Fruit fly (Drosophila melanogaster) whole organism, prepupa: ENCODE data around the gene Ugt37A2.

Source experiments
- Blimp-1 ChIP-seq: fragments of 200-800 bp; sonication (Bioruptor generic); optimal IDR thresholded peaks from 3 replicates; lab custom pipeline; 2017; ENCODE audit warnings: missing biosample characterization, missing genetic modification characterization, mild to moderate bottlenecking, moderate library complexity, missing genetic modification reagents
- CG10631 ChIP-seq: fragments of 200-800 bp; sonication (Bioruptor generic); optimal IDR thresholded peaks from 2 replicates; lab custom pipeline; 2016; ENCODE audit warnings: missing biosample characterization, missing genetic modification characterization
- CG16779 ChIP-seq: fragments of 200-800 bp; sonication (Bioruptor generic); optimal IDR thresholded peaks from 3 replicates; lab custom pipeline; 2017; ENCODE audit warnings: missing biosample characterization, mild to moderate bottlenecking, missing genetic modification characterization
- CG6163 ChIP-seq: fragments of 200-800 bp; sonication (Bioruptor generic); IDR thresholded peaks from 3 replicates; pipeline ENCODE4 v1.3.6; 2022; ENCODE audit warnings: missing biosample characterization, missing genetic modification characterization
- CG7368 ChIP-seq: fragments of 200-800 bp; sonication (Bioruptor generic); optimal IDR thresholded peaks from 3 replicates; lab custom pipeline; 2016; ENCODE audit warnings: missing biosample characterization, missing genetic modification characterization
- CG8119 ChIP-seq: fragments of 200-800 bp; sonication (Bioruptor generic); IDR thresholded peaks from 3 replicates; pipeline ENCODE4 v1.3.6; 2022; ENCODE audit warnings: missing biosample characterization, missing genetic modification characterization
- Gug ChIP-seq: fragments of 200-800 bp; sonication (Bioruptor generic); IDR thresholded peaks from 2 replicates; pipeline ENCODE4 v1.3.6; 2022; ENCODE audit warnings: missing biosample characterization, missing genetic modification characterization
- Hr38 ChIP-seq: sonication (Bioruptor generic); optimal IDR thresholded peaks from 2 replicates; lab custom pipeline; 2016; ENCODE audit warnings: missing biosample characterization, missing genetic modification characterization
- Hr4 ChIP-seq: fragments of 200-800 bp; sonication (Bioruptor generic); optimal IDR thresholded peaks from 3 replicates; lab custom pipeline; 2016; ENCODE audit warnings: missing biosample characterization, missing genetic modification characterization
- OdsH ChIP-seq: fragments of 200-800 bp; sonication (Bioruptor generic); optimal IDR thresholded peaks from 3 replicates; lab custom pipeline; 2016; ENCODE audit warnings: missing biosample characterization, missing genetic modification characterization
- Sox15 ChIP-seq: fragments of 200-800 bp; sonication (Bioruptor generic); optimal IDR thresholded peaks from 3 replicates; lab custom pipeline; 2016; ENCODE audit warnings: missing biosample characterization, missing genetic modification characterization
- eg ChIP-seq: fragments of 200-800 bp; sonication (Bioruptor generic); IDR thresholded peaks from 3 replicates; pipeline ENCODE4 v1.3.6; 2022; ENCODE audit warnings: missing biosample characterization, missing genetic modification characterization
- fkh ChIP-seq: fragments of 200-800 bp; sonication (Bioruptor generic); optimal IDR thresholded peaks from 3 replicates; lab custom pipeline; 2017; ENCODE audit warnings: missing biosample characterization, mild to moderate bottlenecking, missing genetic modification characterization, moderate library complexity
- pdm3 ChIP-seq: fragments of 200-800 bp; sonication (Bioruptor generic); optimal IDR thresholded peaks from 3 replicates; lab custom pipeline; 2016; ENCODE audit warnings: missing biosample characterization, missing genetic modification characterization

DNA sequence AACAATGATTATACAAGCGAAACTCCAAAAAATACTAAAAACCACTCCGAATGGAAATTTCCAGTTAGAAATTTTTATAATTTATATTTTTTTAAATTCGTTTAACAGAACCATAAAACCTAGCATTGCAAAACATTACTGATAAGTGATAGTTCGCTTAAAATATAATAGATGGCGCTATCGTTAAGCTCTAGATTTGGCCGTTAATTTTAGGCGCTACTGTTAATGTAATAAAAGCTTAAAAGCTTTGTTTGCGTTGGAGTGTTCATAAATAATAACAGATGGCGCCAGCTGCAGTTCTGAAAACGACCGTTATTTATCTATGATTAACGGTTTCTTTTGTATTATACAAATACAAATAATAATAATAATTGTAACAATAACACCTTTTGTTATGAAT lies 15.7 kb upstream of the Ugt37A2 start:
- TF ChIP-seq Sox15 (GFP tag; lab: Kevin White, UChicago) (no peak), CG6163 (GFP tag; lab: Robert Waterston, UW) (no peak), eg (GFP tag; lab: Robert Waterston, UW) (no peak), OdsH (peak; percentile 14), Blimp-1 (no peak), Gug (GFP tag; lab: Robert Waterston, UW) (no peak), Hr38 (GFP tag; lab: Kevin White, UChicago) (no peak), CG7368 (GFP tag; lab: Kevin White, UChicago) (no peak), CG8119 (GFP tag; lab: Robert Waterston, UW) (no peak), pdm3 (GFP tag; lab: Kevin White, UChicago) (no peak), Hr4 (GFP tag; lab: Kevin White, UChicago) (no peak), CG10631 (GFP tag; lab: Kevin White, UChicago) (no peak), fkh (GFP tag; lab: Kevin White, UChicago) (no peak), CG16779 (tag; lab: Kevin White, UChicago) (no peak)
